Worm (Caenorhabditis elegans) whole organism, L3 larva: ENCODE results near the gene F49F1.9.
"Not testable (repeated sequence)": the region's sequence is repeated elsewhere in the genome, so short reads cannot be mapped to it uniquely, and the experiment has no call there.

ENCODE experiments used
- R02D3.7 ChIP-seq: fragments of 150-350 bp; optimal IDR thresholded peaks from 2 replicates; lab custom pipeline; 2014; ENCODE audit warnings: missing biosample characterization, missing genetic modification characterization
- ZK546.5 ChIP-seq: sonication (generic microtip); optimal IDR thresholded peaks from 2 replicates; lab custom pipeline; 2017; ENCODE audit warnings: missing biosample characterization, missing genetic modification characterization
- aly-2 ChIP-seq: fragments of 150-350 bp; optimal IDR thresholded peaks from 2 replicates; lab custom pipeline; 2014; ENCODE audit warnings: missing biosample characterization, missing genetic modification characterization
- ama-1 ChIP-seq: fragments of 150-350 bp; optimal IDR thresholded peaks from 2 replicates; lab custom pipeline; 2018
- ceh-16 ChIP-seq: sonication (generic microtip); optimal IDR thresholded peaks from 2 replicates; lab custom pipeline; 2017; ENCODE audit warnings: missing biosample characterization, missing genetic modification characterization
- ceh-28 ChIP-seq: fragments of 150-350 bp; optimal IDR thresholded peaks from 2 replicates; lab custom pipeline; 2014; ENCODE audit warnings: missing biosample characterization, missing genetic modification reagents, missing genetic modification characterization
- ceh-82 ChIP-seq: fragments of 150-350 bp; optimal IDR thresholded peaks from 2 replicates; lab custom pipeline; 2014; ENCODE audit warnings: missing biosample characterization, missing genetic modification characterization
- daf-12 ChIP-seq: fragments of 150-350 bp; optimal IDR thresholded peaks from 2 replicates; lab custom pipeline; 2014; ENCODE audit warnings: missing biosample characterization, missing genetic modification reagents, missing genetic modification characterization
- egl-27 ChIP-seq: sonication (generic microtip); optimal IDR thresholded peaks from 4 replicates; lab custom pipeline; 2017; ENCODE audit warnings: missing biosample characterization, missing genetic modification reagents, missing genetic modification characterization
- egl-5 ChIP-seq: fragments of 150-350 bp; optimal IDR thresholded peaks from 2 replicates; lab custom pipeline; 2017; ENCODE audit warnings: missing biosample characterization, missing genetic modification reagents, missing genetic modification characterization, inconsistent platforms
- elt-1 ChIP-seq: fragments of 150-350 bp; optimal IDR thresholded peaks from 2 replicates; lab custom pipeline; 2014; ENCODE audit warnings: missing biosample characterization, missing genetic modification characterization
- eor-1 ChIP-seq, 2 experiments: fragments of 150-350 bp; optimal IDR thresholded peaks; 2 replicates each; lab custom pipeline; 2014 to 2018; ENCODE audit warnings: missing biosample characterization in 2 of 2, missing genetic modification characterization in 2 of 2
- fkh-10 ChIP-seq: sonication (generic microtip); optimal IDR thresholded peaks from 2 replicates; lab custom pipeline; 2017; ENCODE audit warnings: missing biosample characterization, missing genetic modification reagents, missing genetic modification characterization
- fos-1 ChIP-seq: fragments of 150-350 bp; optimal IDR thresholded peaks from 2 replicates; lab custom pipeline; 2014; ENCODE audit warnings: missing biosample characterization, missing genetic modification characterization
- hmg-11 ChIP-seq: sonication (generic microtip); optimal IDR thresholded peaks from 2 replicates; lab custom pipeline; 2016; ENCODE audit warnings: missing genetic modification characterization, missing compliant biosample characterization
- jun-1 ChIP-seq: fragments of 150-350 bp; optimal IDR thresholded peaks from 2 replicates; lab custom pipeline; 2014; ENCODE audit warnings: missing biosample characterization, missing genetic modification reagents, missing genetic modification characterization
- lin-15B ChIP-seq: fragments of 150-350 bp; optimal IDR thresholded peaks from 2 replicates; lab custom pipeline; 2014; ENCODE audit warnings: missing biosample characterization, missing genetic modification characterization
- lin-39 ChIP-seq: fragments of 150-350 bp; optimal IDR thresholded peaks from 2 replicates; lab custom pipeline; 2018; ENCODE audit warnings: missing biosample characterization, missing genetic modification reagents, missing genetic modification characterization
- lsy-12 ChIP-seq: sonication (generic microtip); optimal IDR thresholded peaks from 2 replicates; lab custom pipeline; 2016; ENCODE audit warnings: mild to moderate bottlenecking, missing genetic modification characterization, missing compliant biosample characterization
- mml-1 ChIP-seq: fragments of 150-350 bp; sonication (generic microtip); optimal IDR thresholded peaks from 3 replicates; lab custom pipeline; 2014; ENCODE audit warnings: missing biosample characterization, missing genetic modification characterization
- nfya-1 ChIP-seq: sonication (generic microtip); optimal IDR thresholded peaks from 2 replicates; lab custom pipeline; 2017; ENCODE audit warnings: missing genetic modification characterization, mild to moderate bottlenecking, missing compliant biosample characterization, antibody characterized with exemption, moderate library complexity; ENCODE audit not compliant: insufficient read depth
- nhr-11 ChIP-seq: fragments of 150-350 bp; optimal IDR thresholded peaks from 2 replicates; lab custom pipeline; 2014; ENCODE audit warnings: missing biosample characterization, missing genetic modification characterization
- nhr-12 ChIP-seq: fragments of 150-350 bp; optimal IDR thresholded peaks from 2 replicates; lab custom pipeline; 2014; ENCODE audit warnings: missing biosample characterization, missing genetic modification characterization
- nhr-23 ChIP-seq: fragments of 150-350 bp; optimal IDR thresholded peaks from 2 replicates; lab custom pipeline; 2014; ENCODE audit warnings: missing biosample characterization, missing genetic modification reagents, missing genetic modification characterization
- nhr-25 ChIP-seq: sonication (generic microtip); optimal IDR thresholded peaks from 2 replicates; lab custom pipeline; 2017; ENCODE audit warnings: missing biosample characterization, missing genetic modification characterization
- nhr-28 ChIP-seq: fragments of 150-350 bp; optimal IDR thresholded peaks from 2 replicates; lab custom pipeline; 2014; ENCODE audit warnings: missing biosample characterization, missing genetic modification characterization
- nhr-76 ChIP-seq: fragments of 150-350 bp; sonication (generic microtip); optimal IDR thresholded peaks from 5 replicates; lab custom pipeline; 2014; ENCODE audit warnings: missing biosample characterization, missing genetic modification characterization
- pha-4 ChIP-seq: fragments of 150-350 bp; optimal IDR thresholded peaks from 2 replicates; lab custom pipeline; 2014; ENCODE audit warnings: missing biosample characterization, missing genetic modification reagents, missing genetic modification characterization
- skn-1 ChIP-seq: fragments of 150-350 bp; optimal IDR thresholded peaks from 2 replicates; lab custom pipeline; 2014; ENCODE audit warnings: missing biosample characterization, missing genetic modification characterization
- tbx-2 ChIP-seq: sonication (generic microtip); optimal IDR thresholded peaks from 2 replicates; lab custom pipeline; 2016; ENCODE audit warnings: mild to moderate bottlenecking, missing genetic modification characterization, missing compliant biosample characterization
- unc-39 ChIP-seq: sonication (generic microtip); optimal IDR thresholded peaks from 4 replicates; lab custom pipeline; 2017; ENCODE audit warnings: missing biosample characterization, missing genetic modification characterization
- unc-62 ChIP-seq: fragments of 150-350 bp; sonication (generic microtip); optimal IDR thresholded peaks from 4 replicates; lab custom pipeline; 2014; ENCODE audit warnings: missing biosample characterization, missing genetic modification reagents, missing genetic modification characterization
- ztf-11 ChIP-seq: fragments of 150-350 bp; optimal IDR thresholded peaks from 2 replicates; lab custom pipeline; 2014; ENCODE audit warnings: missing biosample characterization, missing genetic modification characterization
- ztf-4 ChIP-seq: fragments of 150-350 bp; optimal IDR thresholded peaks from 2 replicates; lab custom pipeline; 2014; ENCODE audit warnings: missing biosample characterization, missing genetic modification characterization

F49F1.9 gene

ce11 chrIV:4141311-4141710, 3.9 kb upstream of the F49F1.9 start, which contains the start of gene F49F1.11:
F49F1.11 (minus strand) TSS chrIV:4141411.
- TF ChIP-seq ztf-11 = no peak
- TF ChIP-seq lin-39 (tag; lab: Kevin White, UChicago) = no peak
- no peak for TF ChIP-seq fkh-10
- no peak for TF ChIP-seq pha-4 (tag; lab: Kevin White, UChicago)
- no peak for TF ChIP-seq skn-1 (tag; lab: Kevin White, UChicago)
- TF ChIP-seq eor-1 (tag; optimal IDR thresholded peaks at IDR 0.05; lab: Kevin White, UChicago) = no peak
- no peak for TF ChIP-seq ceh-16 (tag; lab: Kevin White, UChicago)
- TF ChIP-seq egl-27 (tag; lab: Kevin White, UChicago) = no peak
- TF ChIP-seq nhr-11 = no peak
- TF ChIP-seq mml-1 (tag; lab: Kevin White, UChicago) = no peak

ce11 chrIV:4140265-4140664, 2.9 kb upstream of the F49F1.9 start, which contains the start of gene F49F1.18:
F49F1.18 (minus strand) TSS chrIV:4140365.
- TF ChIP-seq mml-1 (tag; lab: Kevin White, UChicago) (no peak), lin-39 (tag; lab: Kevin White, UChicago) (no peak), nhr-28 (tag; lab: Kevin White, UChicago) (no peak), lin-15B (tag; lab: Kevin White, UChicago) (no peak), unc-62 (no peak), nhr-76 (tag; lab: Kevin White, UChicago) (no peak), fos-1 (tag; lab: Kevin White, UChicago) (no peak), lsy-12 (tag; lab: Kevin White, UChicago) (no peak), nhr-23 (tag; lab: Kevin White, UChicago) (no peak), elt-1 (tag; lab: Kevin White, UChicago) (no peak), egl-27 (tag; lab: Kevin White, UChicago) (no peak), ama-1 (lab: Kevin White, UChicago) (no peak), aly-2 (no peak)

- TF ChIP-seq ceh-82 (tag; lab: Kevin White, UChicago) = no peak
- TF ChIP-seq nfya-1 = no peak
- no peak for TF ChIP-seq nhr-25 (tag; lab: Kevin White, UChicago)
- no peak for TF ChIP-seq ZK546.5 (tag; lab: Kevin White, UChicago)
- TF ChIP-seq egl-5 (tag; lab: Kevin White, UChicago) = no peak
- TF ChIP-seq nhr-11 = no peak
- TF ChIP-seq tbx-2 (tag; lab: Kevin White, UChicago) = no peak
- no peak for TF ChIP-seq fos-1 (tag; lab: Kevin White, UChicago)
- TF ChIP-seq daf-12 (tag; lab: Kevin White, UChicago) = no peak
Observed at ce11 chrIV:4139022-4139421, 1.6 kb upstream of the F49F1.9 start, which contains the start of gene F49F1.10. F49F1.10 (minus strand) TSS chrIV:4139122.

- TF ChIP-seq eor-1 (tag; optimal IDR thresholded peaks at IDR 0.05; lab: Kevin White, UChicago) (no peak), ztf-4 (no peak), egl-27 (tag; lab: Kevin White, UChicago) (no peak), R02D3.7 (tag; lab: Kevin White, UChicago) (no peak), ZK546.5 (tag; lab: Kevin White, UChicago) (no peak), nhr-12 (tag; lab: Kevin White, UChicago) (no peak), jun-1 (no peak), egl-5 (tag; lab: Kevin White, UChicago) (no peak), lin-39 (tag; lab: Kevin White, UChicago) (no peak), pha-4 (tag; lab: Kevin White, UChicago) (no peak), tbx-2 (tag; lab: Kevin White, UChicago) (no peak), unc-62 (no peak), unc-39 (tag; lab: Kevin White, UChicago) (no peak), hmg-11 (tag; lab: Kevin White, UChicago) (no peak), nhr-11 (no peak), fkh-10 (no peak)
Observed at ce11 chrIV:4135744-4136143, 1.6 kb downstream of the F49F1.9 start, which contains the start of gene F49F1.17. F49F1.17 (minus strand) TSS chrIV:4135844.

ce11 chrIV:4125657-4126056, 11.7 kb downstream of the F49F1.9 start, which contains the start of gene F49F1.7:
F49F1.7 (minus strand) TSS chrIV:4125757.
- TF ChIP-seq nhr-28 (tag; lab: Kevin White, UChicago); ceh-28 (tag; lab: Kevin White, UChicago); unc-62: not testable (repeated sequence)
